Worm (Caenorhabditis elegans): Measurements from ENCODE around the gene F16H6.10.
"Not testable (repeated sequence)": the region's sequence is repeated elsewhere in the genome, so short reads cannot be mapped to it uniquely, and the experiment has no call there.

F16H6.10 gene

ce11 chrV:18236714-18237288 is 12.5 kb upstream of the F16H6.10 start, which contains the start of gene R10E8.3:
Gene R10E8.3 (minus strand): TSS chrV:18236764.
- TF ChIP-seq elt-3 (tag; optimal IDR thresholded peaks at IDR 0.05) (no peak), nhr-77 (tag; optimal IDR thresholded peaks at IDR 0.05) (no peak)

ce11 chrV:18235808-18236207 is 11.6 kb upstream of the F16H6.10 start:
- no peak for TF ChIP-seq nhr-10 (tag; optimal IDR thresholded peaks at IDR 0.05)

- not testable (repeated sequence) for TF ChIP-seq ama-1 (optimal IDR thresholded peaks at IDR 0.05); lsy-2 (tag; optimal IDR thresholded peaks at IDR 0.05); sma-3 (GFP tag; optimal IDR thresholded peaks at IDR 0.05)
Measured at ce11 chrV:18216784-18217183, 7.5 kb downstream of the F16H6.10 start, which contains the start of gene F16H6.9. Gene F16H6.9 (plus strand): TSS chrV:18217084.

ce11 chrV:18216175-18216574 is 8.1 kb downstream of the F16H6.10 start, which contains the start of gene F16H6.8:
Gene F16H6.8 (minus strand): TSS chrV:18216275.
- TF ChIP-seq ceh-82 (tag; optimal IDR thresholded peaks at IDR 0.05); lin-39 (tag; optimal IDR thresholded peaks at IDR 0.05); unc-62 (GFP tag; optimal IDR thresholded peaks at IDR 0.05): not testable (repeated sequence)

- no peak for TF ChIP-seq nhr-129 (tag; optimal IDR thresholded peaks at IDR 0.05)
- TF ChIP-seq peb-1 (tag; optimal IDR thresholded peaks at IDR 0.05) = no peak
- TF ChIP-seq crh-2 (tag; optimal IDR thresholded peaks at IDR 0.05) = no peak
- no peak for TF ChIP-seq C34F6.9 (tag; optimal IDR thresholded peaks at IDR 0.05)
- no peak for TF ChIP-seq unc-55 (GFP tag; optimal IDR thresholded peaks at IDR 0.05)
- TF ChIP-seq ztf-11 (tag; optimal IDR thresholded peaks at IDR 0.05) = no peak
- TF ChIP-seq gmeb-1 (tag; optimal IDR thresholded peaks at IDR 0.05) = no peak
- TF ChIP-seq nhr-77 (tag; optimal IDR thresholded peaks at IDR 0.05) = no peak
- no peak for TF ChIP-seq sma-3 (GFP tag; optimal IDR thresholded peaks at IDR 0.05)
- no peak for TF ChIP-seq lsy-2 (tag; optimal IDR thresholded peaks at IDR 0.05)
- no peak for TF ChIP-seq lin-39 (tag; optimal IDR thresholded peaks at IDR 0.05)
- no peak for TF ChIP-seq unc-39 (tag; optimal IDR thresholded peaks at IDR 0.05)
- TF ChIP-seq aly-2 (tag; optimal IDR thresholded peaks at IDR 0.05) = no peak
- no peak for TF ChIP-seq nhr-21 (tag; optimal IDR thresholded peaks at IDR 0.05)
Measured at ce11 chrV:18212848-18213247, 11.4 kb downstream of the F16H6.10 start.

- TF ChIP-seq nhr-23 (tag; optimal IDR thresholded peaks at IDR 0.05) = no peak
- TF ChIP-seq nhr-129 (tag; optimal IDR thresholded peaks at IDR 0.05) = no peak
- TF ChIP-seq unc-62 (GFP tag; optimal IDR thresholded peaks at IDR 0.05) = no peak
- no peak for TF ChIP-seq nhr-237 (tag; optimal IDR thresholded peaks at IDR 0.05)
- no peak for TF ChIP-seq R02D3.7 (tag; optimal IDR thresholded peaks at IDR 0.05)
- no peak for TF ChIP-seq lin-13 (GFP tag; optimal IDR thresholded peaks at IDR 0.05)
- no peak for TF ChIP-seq zag-1 (tag; optimal IDR thresholded peaks at IDR 0.05)
- no peak for TF ChIP-seq ztf-1 (GFP tag; conservative IDR thresholded peaks at IDR 0.05)
- no peak for TF ChIP-seq unc-55 (GFP tag; optimal IDR thresholded peaks at IDR 0.05)
- TF ChIP-seq ZK546.5 (tag; optimal IDR thresholded peaks at IDR 0.05) = no peak
- TF ChIP-seq sma-9 (GFP tag; optimal IDR thresholded peaks at IDR 0.05) = no peak
- no peak for TF ChIP-seq sma-9 (tag; optimal IDR thresholded peaks at IDR 0.05)
- TF ChIP-seq nhr-21 (tag; optimal IDR thresholded peaks at IDR 0.05) = no peak
- TF ChIP-seq nhr-6 (tag; optimal IDR thresholded peaks at IDR 0.05) = no peak
- TF ChIP-seq peb-1 (tag; optimal IDR thresholded peaks at IDR 0.05) = no peak
- no peak for TF ChIP-seq ceh-82 (tag; optimal IDR thresholded peaks at IDR 0.05)
- no peak for TF ChIP-seq egl-27 (tag; optimal IDR thresholded peaks at IDR 0.05)
- no peak for TF ChIP-seq nhr-12 (tag; optimal IDR thresholded peaks at IDR 0.05)
- no peak for TF ChIP-seq Y55F3AM.14 (GFP tag; optimal IDR thresholded peaks at IDR 0.05)
- TF ChIP-seq F13H6.1 (tag; optimal IDR thresholded peaks at IDR 0.05) = no peak
- no peak for TF ChIP-seq mdl-1 (tag; optimal IDR thresholded peaks at IDR 0.05)
Measured at ce11 chrV:18209071-18209470, 15.2 kb downstream of the F16H6.10 start, which contains the start of gene F16H6.7. Gene F16H6.7 (minus strand): TSS chrV:18209171.

Measured in whole organism, L2 larva.